Worm (Caenorhabditis elegans): ENCODE data around the gene F41C3.8.

F41C3.8 gene

DNA sequence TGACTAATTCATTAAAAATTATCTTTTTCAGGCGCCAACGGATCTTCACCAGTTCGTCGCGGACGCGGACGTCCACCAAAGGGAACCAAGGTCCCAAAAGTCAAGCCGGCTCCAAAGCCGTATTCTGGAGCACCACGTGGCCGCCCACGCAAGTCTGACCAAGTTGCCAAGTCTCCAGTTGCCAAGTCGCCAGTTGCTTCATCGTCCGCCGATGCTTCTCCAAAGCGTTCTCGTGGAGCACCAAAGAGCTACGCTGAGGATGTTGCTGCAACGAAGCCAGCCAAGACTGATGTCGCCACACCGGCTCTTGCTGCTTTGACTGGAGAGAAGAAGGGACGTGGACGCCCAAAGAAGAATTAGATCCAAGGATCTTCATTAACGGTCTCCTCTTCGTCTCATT lies 42.6 kb upstream of the F41C3.8 start:
- TF ChIP-seq jun-1 (tag; optimal IDR thresholded peaks at IDR 0.05), result no peak

DNA sequence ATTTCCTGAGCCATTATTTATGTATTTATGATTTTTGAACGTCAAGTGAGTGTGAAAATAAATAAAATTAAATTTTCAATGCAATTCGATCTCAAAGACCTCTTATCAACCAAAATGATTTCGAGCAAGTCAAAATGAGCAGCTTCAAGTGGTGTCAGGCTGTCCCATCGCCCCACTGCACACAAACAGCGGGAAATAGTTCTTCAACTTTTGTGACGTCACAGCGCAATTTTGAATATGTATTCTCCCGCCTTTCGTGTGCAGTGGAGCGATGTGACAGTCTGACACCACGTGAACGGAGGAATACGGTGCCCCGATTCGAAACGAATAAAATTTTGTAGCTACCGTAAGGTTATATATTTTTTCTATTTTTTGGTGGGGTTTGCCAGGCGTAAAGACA lies 42.2 kb upstream of the F41C3.8 start:
- TF ChIP-seq xbp-1 (tag; optimal IDR thresholded peaks at IDR 0.05) (no peak), ama-1 (optimal IDR thresholded peaks at IDR 0.05) (peak; percentile 55), efl-1 (optimal IDR thresholded peaks at IDR 0.05) (no peak), efl-1 (GFP tag; optimal IDR thresholded peaks at IDR 0.05 in 1 of 2) (peak in 1 of 2 experiments; percentile 63), unc-98 (GFP tag; IDR thresholded peaks at IDR 0.05) (no peak)

DNA sequence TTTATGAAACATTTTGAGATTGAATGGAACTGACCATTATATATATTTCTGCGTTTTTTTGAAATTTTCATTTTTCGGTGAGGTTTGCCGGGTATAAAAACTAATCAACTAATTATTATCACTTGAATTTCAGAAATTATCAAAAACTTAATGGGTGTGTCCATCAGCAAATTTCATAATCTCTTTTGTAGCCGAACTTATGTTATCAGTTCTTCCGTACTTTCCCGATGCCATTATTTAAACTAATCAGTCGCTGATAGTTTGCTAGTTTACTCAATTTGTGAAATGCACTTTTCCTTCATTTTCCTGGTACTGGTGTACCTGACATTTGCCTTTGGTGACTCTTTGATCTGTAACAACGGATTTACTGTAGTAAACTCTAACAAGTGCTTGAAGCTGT lies 41.7 kb upstream of the F41C3.8 start:
- peak; percentile 46 for TF ChIP-seq tlp-1 (tag; optimal IDR thresholded peaks at IDR 0.05)
- TF ChIP-seq elt-2 (tag; optimal IDR thresholded peaks at IDR 0.05), result peak; percentile 99
- TF ChIP-seq pqm-1 (tag; optimal IDR thresholded peaks at IDR 0.05), result peak; percentile 32
- no peak for TF ChIP-seq blmp-1 (tag; optimal IDR thresholded peaks at IDR 0.05)
- TF ChIP-seq ceh-90 (tag; optimal IDR thresholded peaks at IDR 0.05), result no peak

DNA sequence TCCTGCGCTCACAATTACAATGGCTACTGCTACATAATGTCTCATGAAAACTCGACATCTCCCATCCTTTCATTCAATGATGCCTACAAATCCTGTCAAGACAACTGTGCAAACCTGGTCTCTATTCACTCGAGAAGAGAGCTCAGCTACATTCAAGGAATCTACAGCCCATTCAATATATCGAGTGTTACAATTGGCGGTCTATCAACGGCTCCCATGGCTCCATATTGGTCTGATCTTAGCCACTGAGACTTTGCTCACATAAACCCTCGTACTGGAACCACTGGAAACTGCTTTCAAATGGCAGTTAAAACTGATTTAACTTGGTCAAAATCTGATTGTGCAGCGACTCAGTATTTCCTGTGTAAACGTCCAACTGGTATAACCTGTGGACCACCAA lies 40.4 kb upstream of the F41C3.8 start, which contains the start of gene T05A7.3:
T05A7.3 (plus strand) TSS at position 301 of the 400 bp plus-strand sequence.
- TF ChIP-seq dpl-1 (GFP tag; optimal IDR thresholded peaks at IDR 0.05), result no peak
- TF ChIP-seq ces-1 (GFP tag; optimal IDR thresholded peaks at IDR 0.05), result no peak
- no peak for TF ChIP-seq nhr-90 (tag; optimal IDR thresholded peaks at IDR 0.05; ENCODE audit: poor library complexity)
- no peak for TF ChIP-seq elt-2 (tag; optimal IDR thresholded peaks at IDR 0.05)
- TF ChIP-seq nhr-76 (tag; optimal IDR thresholded peaks at IDR 0.05), result no peak
- no peak for TF ChIP-seq zag-1 (tag; optimal IDR thresholded peaks at IDR 0.05)
- no peak for TF ChIP-seq nhr-71 (tag; optimal IDR thresholded peaks at IDR 0.05)
- TF ChIP-seq nhr-11 (tag; optimal IDR thresholded peaks at IDR 0.05), result no peak
- no peak for TF ChIP-seq sptf-1 (tag; optimal IDR thresholded peaks at IDR 0.05)
- no peak for TF ChIP-seq ztf-11 (tag; optimal IDR thresholded peaks at IDR 0.05)
- TF ChIP-seq ceh-90 (tag; optimal IDR thresholded peaks at IDR 0.05), result no peak
- no peak for TF ChIP-seq pax-3 (tag; optimal IDR thresholded peaks at IDR 0.05)
- no peak for TF ChIP-seq snu-23 (GFP tag; optimal IDR thresholded peaks at IDR 0.05)
- no peak for TF ChIP-seq grh-1 (GFP tag; IDR thresholded peaks at IDR 0.05)
- TF ChIP-seq C34B4.2 (tag; optimal IDR thresholded peaks at IDR 0.05), result no peak
- no peak for TF ChIP-seq vab-15 (tag; optimal IDR thresholded peaks at IDR 0.05)
- no peak for TF ChIP-seq hlh-17 (GFP tag; optimal IDR thresholded peaks at IDR 0.05; ENCODE audit: borderline replicate concordance)
- no peak for TF ChIP-seq unc-62 (GFP tag; optimal IDR thresholded peaks at IDR 0.05)
- TF ChIP-seq hpl-2 (GFP tag; optimal IDR thresholded peaks at IDR 0.05), result no peak

DNA sequence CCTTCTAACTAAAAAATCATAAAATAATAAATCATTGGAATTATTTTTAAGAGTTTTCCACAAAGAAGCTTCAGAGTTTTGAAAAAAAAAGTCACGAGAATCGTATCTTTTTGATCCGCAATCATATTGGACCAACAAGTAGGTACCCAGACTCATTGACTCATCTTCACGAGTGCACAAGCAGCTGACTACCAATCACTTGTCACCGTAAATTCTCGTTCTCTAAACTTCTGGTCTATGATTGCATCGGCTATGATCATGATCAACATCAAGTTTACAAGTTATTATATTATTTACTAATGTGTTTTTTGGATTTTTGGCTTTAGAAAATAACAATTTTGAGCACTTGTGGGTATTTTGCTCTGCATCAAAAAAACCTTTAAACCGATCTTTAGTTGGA lies 39.6 kb upstream of the F41C3.8 start:
- TF ChIP-seq dsc-1 (tag; optimal IDR thresholded peaks at IDR 0.05), result no peak
- TF ChIP-seq ama-1 (optimal IDR thresholded peaks at IDR 0.05), result no peak
- no peak for TF ChIP-seq C04F5.9 (tag; optimal IDR thresholded peaks at IDR 0.05)
- no peak for TF ChIP-seq fos-1 (tag; optimal IDR thresholded peaks at IDR 0.05)
- no peak for TF ChIP-seq unc-86 (tag; optimal IDR thresholded peaks at IDR 0.05)
- no peak for TF ChIP-seq skn-1 (tag; optimal IDR thresholded peaks at IDR 0.05)
- TF ChIP-seq lir-3 (tag; optimal IDR thresholded peaks at IDR 0.05; ENCODE audit: poor library complexity), result peak; percentile 14
- no peak for TF ChIP-seq C16A3.4 (tag; optimal IDR thresholded peaks at IDR 0.05)
- TF ChIP-seq lin-14 (GFP tag; optimal IDR thresholded peaks at IDR 0.05), result peak; percentile 49
- TF ChIP-seq efl-1 (optimal IDR thresholded peaks at IDR 0.05), result no peak
- no peak for TF ChIP-seq efl-1 (GFP tag; optimal IDR thresholded peaks at IDR 0.05 in 1 of 2)
- TF ChIP-seq nhr-11 (tag; optimal IDR thresholded peaks at IDR 0.05), result no peak
- no peak for TF ChIP-seq nhr-28 (tag; optimal IDR thresholded peaks at IDR 0.05)
- TF ChIP-seq irx-1 (tag; optimal IDR thresholded peaks at IDR 0.05), result no peak
- TF ChIP-seq lin-35 (GFP tag; optimal IDR thresholded peaks at IDR 0.05), result no peak
- no peak for TF ChIP-seq fkh-4 (tag; optimal IDR thresholded peaks at IDR 0.05; ENCODE audit: borderline replicate concordance)
- no peak for TF ChIP-seq nhr-47 (tag; optimal IDR thresholded peaks at IDR 0.05)
- TF ChIP-seq dpl-1 (GFP tag; optimal IDR thresholded peaks at IDR 0.05), result no peak
- TF ChIP-seq unc-98 (GFP tag; IDR thresholded peaks at IDR 0.05), result no peak
- no peak for TF ChIP-seq snpc-4 (tag; optimal IDR thresholded peaks at IDR 0.05)
- no peak for TF ChIP-seq nhr-77 (tag; optimal IDR thresholded peaks at IDR 0.05)
- no peak for TF ChIP-seq pag-3 (tag; optimal IDR thresholded peaks at IDR 0.05; ENCODE audit: borderline replicate concordance, insufficient read depth)
- no peak for TF ChIP-seq nhr-76 (tag; optimal IDR thresholded peaks at IDR 0.05)
- no peak for TF ChIP-seq sptf-1 (tag; optimal IDR thresholded peaks at IDR 0.05)
- no peak for TF ChIP-seq zip-4 (GFP tag; optimal IDR thresholded peaks at IDR 0.05)
- TF ChIP-seq blmp-1 (tag; optimal IDR thresholded peaks at IDR 0.05), result no peak
- no peak for TF ChIP-seq hlh-17 (GFP tag; optimal IDR thresholded peaks at IDR 0.05; ENCODE audit: borderline replicate concordance)
